Fruit fly (Drosophila melanogaster) whole organism: Measurements from ENCODE around the gene Toll-9.

ENCODE experiments used
- CG8478 ChIP-seq: fragments of >200 bp; optimal IDR thresholded peaks from 2 replicates; lab custom pipeline; 2018; ENCODE audit warnings: inconsistent platforms
- Dll ChIP-seq: fragments of >200 bp; optimal IDR thresholded peaks from 2 replicates; lab custom pipeline; 2017
- EcR ChIP-seq, 2 experiments: fragments of >200 bp; optimal IDR thresholded peaks; 2 replicates each; lab custom pipeline; 2017; ENCODE audit warnings: missing biosample characterization in 2 of 2, missing genetic modification characterization in 2 of 2, missing genetic modification reagents in 2 of 2
- pan ChIP-seq: fragments of >200 bp; optimal IDR thresholded peaks from 2 replicates; lab custom pipeline; 2017
- psq ChIP-seq: fragments of >200 bp; optimal IDR thresholded peaks from 2 replicates; lab custom pipeline; 2017
- usp ChIP-seq: fragments of >200 bp; optimal IDR thresholded peaks from 2 replicates; lab custom pipeline; 2017; ENCODE audit warnings: missing biosample characterization, missing genetic modification characterization, mixed read lengths

The Toll-9 gene

dm6 chr3L:20320044-20320443, 46.5 kb downstream of the Toll-9 start:
- TF ChIP-seq Dll (lab: Kevin White, UChicago), result no peak
- TF ChIP-seq usp, result no peak
- TF ChIP-seq CG8478 (lab: Kevin White, UChicago), result no peak
- TF ChIP-seq psq (lab: Kevin White, UChicago), result no peak
- no peak for TF ChIP-seq pan (lab: Kevin White, UChicago)
- no peak for TF ChIP-seq EcR (GFP tag; optimal IDR thresholded peaks at IDR 0.05; lab: Kevin White, UChicago)

dm6 chr3L:20317751-20318150, 48.8 kb downstream of the Toll-9 start:
- no peak for TF ChIP-seq Dll (lab: Kevin White, UChicago)
- no peak for TF ChIP-seq psq (lab: Kevin White, UChicago)
- no peak for TF ChIP-seq EcR (GFP tag; optimal IDR thresholded peaks at IDR 0.05; lab: Kevin White, UChicago)
- no peak for TF ChIP-seq pan (lab: Kevin White, UChicago)
- no peak for TF ChIP-seq CG8478 (lab: Kevin White, UChicago)
- TF ChIP-seq usp, result no peak

dm6 chr3L:20316956-20317589, 49.5 kb downstream of the Toll-9 start, which contains the start of gene Spn77Ba:
Spn77Ba (plus strand) TSS chr3L:20317190.
- TF ChIP-seq pan (lab: Kevin White, UChicago) (no peak), EcR (GFP tag; optimal IDR thresholded peaks at IDR 0.05; lab: Kevin White, UChicago) (no peak), CG8478 (lab: Kevin White, UChicago) (no peak), psq (lab: Kevin White, UChicago) (no peak), Dll (lab: Kevin White, UChicago) (no peak), usp (no peak)

- TF ChIP-seq Dll (lab: Kevin White, UChicago) (no peak), psq (lab: Kevin White, UChicago) (no peak), CG8478 (lab: Kevin White, UChicago) (no peak), pan (lab: Kevin White, UChicago) (no peak), usp (no peak), EcR (GFP tag; optimal IDR thresholded peaks at IDR 0.05; lab: Kevin White, UChicago) (no peak)
Measured at dm6 chr3L:20313469-20313868, 53.1 kb downstream of the Toll-9 start, which contains the start of gene alphaSnap. alphaSnap (plus strand) TSS chr3L:20313632.
